Fruit fly (Drosophila melanogaster) whole organism, embryonic: ENCODE results near the gene CG13075.

Experiments used
- Awh ChIP-seq: fragments of 200-800 bp; sonication (Bioruptor generic); IDR thresholded peaks from 2 replicates; pipeline ENCODE4, ENCODE4 v1.3.6; 2022; ENCODE audit warnings: missing biosample characterization, missing genetic modification characterization
- B-H2 ChIP-seq: fragments of 200-800 bp; sonication (Bioruptor generic); optimal IDR thresholded peaks from 2 replicates; lab custom pipeline; 2018; ENCODE audit warnings: missing biosample characterization, mild to moderate bottlenecking, missing genetic modification characterization
- CG1024 ChIP-seq: fragments of 200-800 bp; sonication (Bioruptor generic); IDR thresholded peaks from 2 replicates; pipeline ENCODE4 v1.3.6; 2022; ENCODE audit warnings: missing biosample characterization, missing genetic modification characterization
- CG10543 ChIP-seq: fragments of 200-800 bp; sonication (Bioruptor generic); optimal IDR thresholded peaks from 3 replicates; lab custom pipeline; 2017; ENCODE audit warnings: missing biosample characterization, mild to moderate bottlenecking, missing genetic modification characterization, moderate library complexity
- CG13624 ChIP-seq: fragments of 200-800 bp; sonication (Bioruptor generic); optimal IDR thresholded peaks from 2 replicates; lab custom pipeline; 2016; ENCODE audit warnings: missing biosample characterization, missing genetic modification characterization
- CG14050 ChIP-seq: fragments of 200-800 bp; sonication (Bioruptor generic); IDR thresholded peaks from 3 replicates; pipeline ENCODE4 v1.3.6; 2022; ENCODE audit warnings: missing biosample characterization, missing genetic modification characterization
- CG16863 ChIP-seq: fragments of 200-800 bp; sonication (Bioruptor generic); optimal IDR thresholded peaks from 3 replicates; lab custom pipeline; 2016; ENCODE audit warnings: missing biosample characterization, missing genetic modification characterization
- CG17912 ChIP-seq: fragments of 200-800 bp; sonication (Bioruptor generic); optimal IDR thresholded peaks from 2 replicates; lab custom pipeline; 2018; ENCODE audit warnings: missing biosample characterization, mild to moderate bottlenecking, missing genetic modification characterization
- CG2678 ChIP-seq: fragments of 200-800 bp; sonication (Bioruptor generic); optimal IDR thresholded peaks from 3 replicates; lab custom pipeline; 2019; ENCODE audit warnings: missing biosample characterization, mild to moderate bottlenecking, missing genetic modification characterization, moderate library complexity
- CG2712 ChIP-seq: fragments of 200-800 bp; optimal IDR thresholded peaks from 3 replicates; lab custom pipeline; 2019; ENCODE audit warnings: missing biosample characterization, mild to moderate bottlenecking, missing genetic modification characterization, moderate library complexity
- CG30020 ChIP-seq: fragments of 200-800 bp; optimal IDR thresholded peaks from 2 replicates; lab custom pipeline; 2019; ENCODE audit warnings: missing biosample characterization, mild to moderate bottlenecking, missing genetic modification characterization, moderate library complexity
- CG3163 ChIP-seq: fragments of 200-800 bp; sonication (Bioruptor generic); optimal IDR thresholded peaks from 3 replicates; lab custom pipeline; 2016; ENCODE audit warnings: missing biosample characterization, missing genetic modification characterization
- CG3847 ChIP-seq: fragments of 200-800 bp; sonication (Bioruptor generic); IDR thresholded peaks from 2 replicates; pipeline ENCODE4 v1.3.6; 2022; ENCODE audit warnings: missing biosample characterization, missing genetic modification characterization
- CG43689 ChIP-seq: fragments of 200-800 bp; sonication (Bioruptor generic); IDR thresholded peaks from 2 replicates; pipeline ENCODE4 v1.3.6; 2022; ENCODE audit warnings: missing biosample characterization, missing genetic modification characterization
- CG6254 ChIP-seq: fragments of 200-800 bp; sonication (Bioruptor generic); optimal IDR thresholded peaks from 3 replicates; lab custom pipeline; 2017; ENCODE audit warnings: mild to moderate bottlenecking, missing biosample characterization, missing genetic modification reagents, missing genetic modification characterization
- CG6654 ChIP-seq: fragments of 200-800 bp; sonication (Bioruptor generic); optimal IDR thresholded peaks from 2 replicates; lab custom pipeline; 2017; ENCODE audit warnings: missing biosample characterization, mild to moderate bottlenecking, missing genetic modification characterization
- CG6813 ChIP-seq: fragments of 200-800 bp; sonication (Bioruptor generic); optimal IDR thresholded peaks from 2 replicates; lab custom pipeline; 2017; ENCODE audit warnings: missing biosample characterization, missing genetic modification characterization, mild to moderate bottlenecking, moderate library complexity, missing genetic modification reagents
- CG8388 ChIP-seq: fragments of 200-800 bp; sonication (Bioruptor generic); optimal IDR thresholded peaks from 2 replicates; lab custom pipeline; 2019; ENCODE audit warnings: missing biosample characterization, mild to moderate bottlenecking, missing genetic modification characterization, moderate library complexity
- CG8478 ChIP-seq: fragments of >200 bp; optimal IDR thresholded peaks from 2 replicates; lab custom pipeline; 2018
- CG9215 ChIP-seq: fragments of 200-800 bp; sonication (Bioruptor generic); IDR thresholded peaks from 2 replicates; pipeline ENCODE4 v1.3.6; 2022; ENCODE audit warnings: missing biosample characterization, missing genetic modification characterization
- CG9437 ChIP-seq: fragments of 200-800 bp; sonication (Bioruptor generic); optimal IDR thresholded peaks from 2 replicates; lab custom pipeline; 2018; ENCODE audit warnings: missing biosample characterization, mild to moderate bottlenecking, missing genetic modification characterization
- CG9609 ChIP-seq: fragments of 200-800 bp; sonication (Bioruptor generic); optimal IDR thresholded peaks from 3 replicates; lab custom pipeline; 2016; ENCODE audit warnings: missing biosample characterization, missing genetic modification characterization
- Deaf1 ChIP-seq: fragments of 200-800 bp; optimal IDR thresholded peaks from 3 replicates; lab custom pipeline; 2019; ENCODE audit warnings: missing biosample characterization, mild to moderate bottlenecking, missing genetic modification characterization, moderate library complexity
- HLHmδ ChIP-seq: fragments of 200-800 bp; sonication (Bioruptor generic); optimal IDR thresholded peaks from 2 replicates; lab custom pipeline; 2018; ENCODE audit warnings: missing biosample characterization, mild to moderate bottlenecking, missing genetic modification characterization, moderate library complexity
- HmgD ChIP-seq: fragments of 200-800 bp; sonication (Bioruptor generic); optimal IDR thresholded peaks from 3 replicates; lab custom pipeline; 2016; ENCODE audit warnings: missing biosample characterization, missing genetic modification characterization
- Hr39 ChIP-seq: fragments of >200 bp; optimal IDR thresholded peaks from 2 replicates; lab custom pipeline; 2017
- Hsf ChIP-seq: fragments of 200-800 bp; sonication (Bioruptor generic); optimal IDR thresholded peaks from 3 replicates; lab custom pipeline; 2016; ENCODE audit warnings: missing biosample characterization, missing genetic modification characterization
- MTF-1 ChIP-seq: fragments of 200-800 bp; sonication (Bioruptor generic); optimal IDR thresholded peaks from 2 replicates; lab custom pipeline; 2018; ENCODE audit warnings: missing biosample characterization, mild to moderate bottlenecking, missing genetic modification characterization, borderline replicate concordance
- Nf-YC ChIP-seq: fragments of 200-800 bp; optimal IDR thresholded peaks from 3 replicates; lab custom pipeline; 2019; ENCODE audit warnings: missing biosample characterization, mild to moderate bottlenecking, missing genetic modification characterization, moderate library complexity
- NfI ChIP-seq: fragments of 200-800 bp; sonication (Bioruptor generic); optimal IDR thresholded peaks from 3 replicates; lab custom pipeline; 2018; ENCODE audit warnings: missing biosample characterization, mild to moderate bottlenecking, missing genetic modification characterization, moderate library complexity
- Six4 ChIP-seq: fragments of 200-800 bp; sonication (Bioruptor generic); optimal IDR thresholded peaks from 2 replicates; lab custom pipeline; 2016; ENCODE audit warnings: missing biosample characterization, missing genetic modification characterization
- TFAM ChIP-seq: fragments of 200-800 bp; sonication (Bioruptor generic); optimal IDR thresholded peaks from 2 replicates; lab custom pipeline; 2017; ENCODE audit warnings: missing biosample characterization, missing genetic modification characterization, inconsistent platforms
- Tbp ChIP-seq: fragments of >200 bp; optimal IDR thresholded peaks from 2 replicates; lab custom pipeline; 2018; ENCODE audit warnings: missing biosample characterization, missing genetic modification characterization
- bab2 ChIP-seq: fragments of 200-800 bp; sonication (Bioruptor generic); optimal IDR thresholded peaks from 2 replicates; lab custom pipeline; 2016; ENCODE audit warnings: missing biosample characterization, missing genetic modification characterization
- ci ChIP-seq: fragments of 200-800 bp; sonication (Bioruptor generic); IDR thresholded peaks from 3 replicates; pipeline ENCODE4 v1.3.6; 2022; ENCODE audit warnings: missing biosample characterization, missing genetic modification characterization
- crp ChIP-seq, 2 experiments: fragments of 200-800 bp; sonication (Bioruptor generic); optimal IDR thresholded peaks; 2 replicates in 1 of 2; 3 replicates in 1 of 2; lab custom pipeline; 2017; ENCODE audit warnings: missing biosample characterization in 2 of 2, missing genetic modification characterization in 2 of 2, mild to moderate bottlenecking in 1 of 2, moderate library complexity in 1 of 2
- cwo ChIP-seq: fragments of 200-800 bp; sonication (Bioruptor generic); optimal IDR thresholded peaks from 3 replicates; lab custom pipeline; 2017; ENCODE audit warnings: missing biosample characterization, missing genetic modification characterization, mild to moderate bottlenecking, moderate library complexity, missing genetic modification reagents
- da ChIP-seq: fragments of 200-800 bp; sonication (Bioruptor generic); optimal IDR thresholded peaks from 2 replicates; lab custom pipeline; 2016; ENCODE audit warnings: missing biosample characterization, missing genetic modification characterization
- grau ChIP-seq: fragments of 200-800 bp; optimal IDR thresholded peaks from 3 replicates; lab custom pipeline; 2019; ENCODE audit warnings: missing biosample characterization, mild to moderate bottlenecking, missing genetic modification characterization, moderate library complexity
- hth ChIP-seq: fragments of >200 bp; optimal IDR thresholded peaks from 2 replicates; lab custom pipeline; 2017; ENCODE audit warnings: inconsistent platforms
- inv ChIP-seq: fragments of 200-800 bp; sonication (Bioruptor generic); IDR thresholded peaks from 2 replicates; pipeline ENCODE4 v1.3.6; 2022; ENCODE audit warnings: missing biosample characterization, missing genetic modification characterization; ENCODE audit not compliant: partially characterized antibody
- kni ChIP-seq: fragments of 200-800 bp; sonication (Bioruptor generic); optimal IDR thresholded peaks from 3 replicates; lab custom pipeline; 2017; ENCODE audit warnings: mild to moderate bottlenecking, missing biosample characterization, missing genetic modification reagents, missing genetic modification characterization
- mam ChIP-seq: fragments of 200-800 bp; sonication (Bioruptor generic); optimal IDR thresholded peaks from 3 replicates; lab custom pipeline; 2016; ENCODE audit warnings: missing biosample characterization, missing genetic modification characterization
- mirr ChIP-seq: fragments of 200-800 bp; sonication (Bioruptor generic); optimal IDR thresholded peaks from 3 replicates; lab custom pipeline; 2018; ENCODE audit warnings: missing biosample characterization, mild to moderate bottlenecking, missing genetic modification characterization
- nerfin-1 ChIP-seq: fragments of 200-800 bp; sonication (Bioruptor generic); optimal IDR thresholded peaks from 3 replicates; lab custom pipeline; 2019; ENCODE audit warnings: missing biosample characterization, mild to moderate bottlenecking, missing genetic modification characterization, moderate library complexity
- otp ChIP-seq: fragments of 200-800 bp; sonication (Bioruptor generic); IDR thresholded peaks from 3 replicates; pipeline ENCODE4, ENCODE4 v1.3.6; 2022; ENCODE audit warnings: missing biosample characterization, missing genetic modification characterization
- pfk ChIP-seq: fragments of 200-800 bp; sonication (Bioruptor generic); optimal IDR thresholded peaks from 2 replicates; lab custom pipeline; 2018; ENCODE audit warnings: missing biosample characterization, mild to moderate bottlenecking, missing genetic modification characterization, moderate library complexity
- tna ChIP-seq: fragments of 200-800 bp; sonication (Bioruptor generic); IDR thresholded peaks from 2 replicates; pipeline ENCODE4 v1.3.6; 2022; ENCODE audit warnings: missing biosample characterization, missing genetic modification characterization; ENCODE audit not compliant: partially characterized antibody
- ttk ChIP-seq: fragments of 200-800 bp; sonication (Bioruptor generic); IDR thresholded peaks from 2 replicates; pipeline ENCODE4 v2.1.2; 2022; ENCODE audit warnings: missing biosample characterization, missing genetic modification characterization
- wek ChIP-seq: fragments of 200-800 bp; sonication (Bioruptor generic); optimal IDR thresholded peaks from 3 replicates; lab custom pipeline; 2018; ENCODE audit warnings: missing biosample characterization, mild to moderate bottlenecking, missing genetic modification characterization, moderate library complexity

The CG13075 gene

DNA sequence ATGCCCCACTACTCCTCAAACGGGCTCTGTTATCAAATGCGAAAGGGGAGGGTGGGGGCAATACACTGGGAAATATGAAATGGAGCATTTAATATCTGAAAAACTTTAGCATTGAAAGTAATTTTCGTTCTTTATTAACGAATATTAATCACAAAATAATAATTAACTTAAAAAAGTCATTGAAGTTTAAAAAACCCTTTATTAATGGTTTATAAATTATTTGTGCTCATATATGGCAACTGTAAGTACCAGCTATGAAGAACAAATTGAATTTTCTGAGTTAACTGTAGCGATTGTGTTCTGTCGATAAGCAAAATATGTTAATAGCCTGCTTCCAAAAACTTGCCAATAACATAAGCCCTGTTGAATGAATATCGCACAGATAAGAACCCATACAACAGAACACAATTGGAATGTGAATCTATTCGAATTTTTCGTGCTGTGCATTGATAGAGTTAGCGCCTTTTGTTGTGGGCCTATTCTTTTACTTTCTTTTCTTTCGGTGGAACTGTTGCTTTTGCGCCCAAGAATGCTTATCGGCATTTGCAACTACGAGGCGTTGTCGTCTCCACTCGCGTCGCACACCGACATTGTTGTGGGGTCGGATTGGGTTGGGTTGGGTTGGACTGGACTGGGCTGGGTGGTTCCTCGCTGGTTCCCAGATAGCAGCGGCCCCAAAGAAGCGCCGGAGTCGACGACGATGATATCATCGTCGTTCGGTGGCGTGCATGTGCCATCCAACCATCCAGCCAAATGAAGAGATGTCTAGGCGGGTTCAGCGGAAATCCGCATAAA is 22.8 kb upstream of the CG13075 start:
- no peak for TF ChIP-seq da (GFP tag; lab: Kevin White, UChicago)
- TF ChIP-seq CG10543 (GFP tag; lab: Kevin White, UChicago), result peak; percentile 56
- no peak for TF ChIP-seq CG2712 (tag; lab: Kevin White, UChicago)
- TF ChIP-seq CG13624 (GFP tag; lab: Kevin White, UChicago), result no peak
- 0 out of 2 replicates have a peak, but pooled peaks have one; percentile 10 for TF ChIP-seq CG3847 (GFP tag; lab: Robert Waterston, UW)
- TF ChIP-seq Nf-YC (tag; lab: Kevin White, UChicago), result no peak
- TF ChIP-seq HLHmδ, result no peak
- no peak for TF ChIP-seq otp
- no peak for TF ChIP-seq HmgD
- TF ChIP-seq ttk, result no peak
- peak; percentile 6 for TF ChIP-seq CG6654 (GFP tag; lab: Kevin White, UChicago)
- peak; percentile 50 for TF ChIP-seq CG8388 (GFP tag; lab: Kevin White, UChicago)
- peak; percentile 51 for TF ChIP-seq CG6254
- TF ChIP-seq CG1024 (GFP tag; lab: Robert Waterston, UW), result no peak
- no peak for TF ChIP-seq CG9215 (GFP tag; lab: Robert Waterston, UW)
- no peak for TF ChIP-seq CG14050 (GFP tag; lab: Robert Waterston, UW)
- no peak for TF ChIP-seq CG43689 (GFP tag; lab: Robert Waterston, UW)
- TF ChIP-seq Tbp, result no peak
- TF ChIP-seq crp (GFP tag; optimal IDR thresholded peaks at IDR 0.05; lab: Kevin White, UChicago), result no peak
- TF ChIP-seq bab2 (GFP tag; lab: Kevin White, UChicago), result peak; percentile 27
- TF ChIP-seq CG9437 (GFP tag; lab: Kevin White, UChicago), result peak; percentile 59
- TF ChIP-seq pfk, result no peak
- TF ChIP-seq Awh (GFP tag; lab: Robert Waterston, UW), result no peak
- no peak for TF ChIP-seq wek (GFP tag; lab: Kevin White, UChicago)
- TF ChIP-seq tna (GFP tag; lab: Robert Waterston, UW), result no peak
- TF ChIP-seq MTF-1 (GFP tag; lab: Kevin White, UChicago), result no peak
- TF ChIP-seq cwo (GFP tag; lab: Kevin White, UChicago), result peak; percentile 33
- TF ChIP-seq TFAM (GFP tag; lab: Kevin White, UChicago), result no peak
- TF ChIP-seq CG9609 (GFP tag; lab: Kevin White, UChicago), result no peak
- peak; percentile 5 for TF ChIP-seq mam (GFP tag; lab: Kevin White, UChicago)
- no peak for TF ChIP-seq CG16863 (GFP tag; lab: Kevin White, UChicago)
- no peak for TF ChIP-seq CG17912 (GFP tag; lab: Kevin White, UChicago)
- no peak for TF ChIP-seq Hr39 (lab: Kevin White, UChicago)
- TF ChIP-seq CG2678 (tag; lab: Kevin White, UChicago), result no peak
- TF ChIP-seq B-H2, result no peak
- no peak for TF ChIP-seq mirr (GFP tag; lab: Kevin White, UChicago)
- no peak for TF ChIP-seq CG8478 (lab: Kevin White, UChicago)
- TF ChIP-seq hth, result no peak
- no peak for TF ChIP-seq kni (GFP tag; lab: Kevin White, UChicago)
- TF ChIP-seq grau (tag; lab: Kevin White, UChicago), result peak; percentile 81
- no peak for TF ChIP-seq Deaf1 (tag; lab: Kevin White, UChicago)
- TF ChIP-seq CG6813 (GFP tag; lab: Kevin White, UChicago), result no peak
- no peak for TF ChIP-seq CG3163
- TF ChIP-seq Six4 (GFP tag; lab: Kevin White, UChicago), result no peak
- no peak for TF ChIP-seq nerfin-1
- TF ChIP-seq inv (GFP tag; lab: Robert Waterston, UW), result no peak
- TF ChIP-seq ci (GFP tag; lab: Robert Waterston, UW), result no peak
- peak; percentile 44 for TF ChIP-seq Hsf
- TF ChIP-seq NfI (GFP tag; lab: Kevin White, UChicago), result peak; percentile 37
- TF ChIP-seq CG30020 (tag; lab: Kevin White, UChicago), result no peak
